Fruit fly (Drosophila melanogaster): ENCODE data around the gene AIF.

The AIF gene

dm6 chr2L:2202853-2203717 is 51.5 kb downstream of the AIF start (continued):
- TF ChIP-seq cg (GFP tag; optimal IDR thresholded peaks at IDR 0.05): peak; percentile 90
- TF ChIP-seq CG1647 (GFP tag; optimal IDR thresholded peaks at IDR 0.05): peak; percentile 8
- TF ChIP-seq aop (GFP tag; IDR thresholded peaks at IDR 0.05): no peak; the same call in 1 of the 2 replicates
- TF ChIP-seq Hr39 (optimal IDR thresholded peaks at IDR 0.05): no peak
- no peak for TF ChIP-seq Rfx (GFP tag; IDR thresholded peaks at IDR 0.05)
- no peak for TF ChIP-seq CG13296 (GFP tag; optimal IDR thresholded peaks at IDR 0.05)
- no peak for TF ChIP-seq Meics (GFP tag; optimal IDR thresholded peaks at IDR 0.05)
- peak; percentile 75 for TF ChIP-seq z (GFP tag; IDR thresholded peaks at IDR 0.05)
- TF ChIP-seq CG34422 (GFP tag; IDR thresholded peaks at IDR 0.05): peak; percentile 69; the same call in 1 of the 3 replicates
- peak; percentile 80 for TF ChIP-seq nom (GFP tag; optimal IDR thresholded peaks at IDR 0.05)
- no peak for TF ChIP-seq CG30020 (tag; optimal IDR thresholded peaks at IDR 0.05)
- no peak for TF ChIP-seq CG1792 (GFP tag; optimal IDR thresholded peaks at IDR 0.05)
- TF ChIP-seq CG6254 (GFP tag; optimal IDR thresholded peaks at IDR 0.05): peak; percentile 31
- TF ChIP-seq kay (GFP tag; optimal IDR thresholded peaks at IDR 0.05): peak; percentile 39
- no peak for TF ChIP-seq CG12219 (GFP tag; optimal IDR thresholded peaks at IDR 0.05)
- peak; percentile 66 for TF ChIP-seq Bgb (GFP tag; IDR thresholded peaks at IDR 0.05; ENCODE audit: partially characterized antibody)
- TF ChIP-seq CG15514 (GFP tag; optimal IDR thresholded peaks at IDR 0.05): peak; percentile 23
- TF ChIP-seq HLHmδ (GFP tag; optimal IDR thresholded peaks at IDR 0.05): peak; percentile 88
- no peak for TF ChIP-seq tx (GFP tag; optimal IDR thresholded peaks at IDR 0.05)
- peak; percentile 46 for TF ChIP-seq sens (GFP tag)
- TF ChIP-seq Nf-YC (tag; optimal IDR thresholded peaks at IDR 0.05): peak; percentile 57
- TF ChIP-seq zen2 (GFP tag; IDR thresholded peaks at IDR 0.05; ENCODE audit: partially characterized antibody): peak; percentile 77; the same call in 2 of the 3 replicates
- TF ChIP-seq Chrac-16 (GFP tag; optimal IDR thresholded peaks at IDR 0.05): no peak
- no peak for TF ChIP-seq dmrt11E (tag; optimal IDR thresholded peaks at IDR 0.05)
- peak; percentile 32 for TF ChIP-seq CG5180 (GFP tag; optimal IDR thresholded peaks at IDR 0.05)
- no peak for TF ChIP-seq ERR (GFP tag; optimal IDR thresholded peaks at IDR 0.05)
- no peak for TF ChIP-seq CG4282 (GFP tag; optimal IDR thresholded peaks at IDR 0.05)
- TF ChIP-seq CG4820 (GFP tag; optimal IDR thresholded peaks at IDR 0.05): no peak
- peak; percentile 51 for TF ChIP-seq Adf1 (GFP tag; IDR thresholded peaks at IDR 0.05)
- no peak for TF ChIP-seq Camta (GFP tag; optimal IDR thresholded peaks at IDR 0.05)
- TF ChIP-seq trem (tag; optimal IDR thresholded peaks at IDR 0.05): no peak
- no peak for TF ChIP-seq D (optimal IDR thresholded peaks at IDR 0.05)
- TF ChIP-seq D (GFP tag; optimal IDR thresholded peaks at IDR 0.05): no peak
- TF ChIP-seq cad (GFP tag; optimal IDR thresholded peaks at IDR 0.05): no peak
- TF ChIP-seq CG12299 (tag; optimal IDR thresholded peaks at IDR 0.05): no peak
- no peak for TF ChIP-seq NFAT (GFP tag; IDR thresholded peaks at IDR 0.05)
- no peak for TF ChIP-seq kah (GFP tag; optimal IDR thresholded peaks at IDR 0.05)
- no peak for TF ChIP-seq CG10979 (tag; optimal IDR thresholded peaks at IDR 0.05)
- TF ChIP-seq gfzf (GFP tag; optimal IDR thresholded peaks at IDR 0.05): no peak
- TF ChIP-seq sc (optimal IDR thresholded peaks at IDR 0.05): no peak
- no peak for TF ChIP-seq sc (GFP tag; optimal IDR thresholded peaks at IDR 0.05)
- TF ChIP-seq CG15479 (GFP tag; optimal IDR thresholded peaks at IDR 0.05): no peak
- no peak for TF ChIP-seq CG13624 (GFP tag; optimal IDR thresholded peaks at IDR 0.05)
- TF ChIP-seq CG17802 (tag; optimal IDR thresholded peaks at IDR 0.05): no peak
- no peak for TF ChIP-seq CG8388 (GFP tag; optimal IDR thresholded peaks at IDR 0.05)
- TF ChIP-seq ara (GFP tag; IDR thresholded peaks at IDR 0.05): no peak
- no peak for TF ChIP-seq Fer2 (tag; optimal IDR thresholded peaks at IDR 0.05)
- TF ChIP-seq Lim3 (GFP tag; IDR thresholded peaks at IDR 0.05): no peak
- TF ChIP-seq Xrp1 (GFP tag; IDR thresholded peaks at IDR 0.05): 0 out of 2 replicates have a peak, but pooled peaks have one; percentile 6
- TF ChIP-seq CG18764 (GFP tag; optimal IDR thresholded peaks at IDR 0.05): no peak
